Worm (Caenorhabditis elegans) whole organism, mixed stage, embryonic: ENCODE measurements around the gene T26H5.8.
A peak's percentile ranks its signal among the peaks of the same experiment; 100 is the strongest.

ENCODE experiments used
- M03D4.4 ChIP-seq: sonication (generic microtip); optimal IDR thresholded peaks from 2 replicates; lab custom pipeline; 2017; ENCODE audit warnings: mild to moderate bottlenecking, missing genetic modification characterization, missing compliant biosample characterization
- bed-3 ChIP-seq: fragments of 200-800 bp; sonication (Bioruptor generic); optimal IDR thresholded peaks from 3 replicates; lab custom pipeline; 2018; ENCODE audit warnings: mild to moderate bottlenecking, missing genetic modification characterization, moderate library complexity, missing compliant biosample characterization
- blmp-1 ChIP-seq: fragments of 150-350 bp; optimal IDR thresholded peaks from 2 replicates; lab custom pipeline; 2014; ENCODE audit warnings: missing biosample characterization, missing genetic modification characterization
- ceh-39 ChIP-seq: fragments of 150-350 bp; optimal IDR thresholded peaks from 2 replicates; lab custom pipeline; 2014; ENCODE audit warnings: missing biosample characterization, missing genetic modification characterization
- ceh-43 ChIP-seq: fragments of 200-800 bp; sonication (Bioruptor generic); optimal IDR thresholded peaks from 2 replicates; lab custom pipeline; 2018; ENCODE audit warnings: mild to moderate bottlenecking, missing genetic modification characterization, moderate library complexity, missing compliant biosample characterization
- ceh-83 ChIP-seq: fragments of 200-800 bp; sonication (Bioruptor generic); optimal IDR thresholded peaks from 2 replicates; lab custom pipeline; 2018; ENCODE audit warnings: mild to moderate bottlenecking, missing genetic modification characterization, missing compliant biosample characterization
- ces-1 ChIP-seq: fragments of 150-350 bp; optimal IDR thresholded peaks from 2 replicates; lab custom pipeline; 2014; ENCODE audit warnings: missing biosample characterization, missing genetic modification reagents, missing genetic modification characterization
- cnd-1 ChIP-seq: fragments of 200-800 bp; sonication (Bioruptor generic); optimal IDR thresholded peaks from 2 replicates; lab custom pipeline; 2018; ENCODE audit warnings: mild to moderate bottlenecking, missing genetic modification characterization, missing compliant biosample characterization
- drap-1 ChIP-seq: fragments of 200-800 bp; sonication (Bioruptor generic); optimal IDR thresholded peaks from 3 replicates; lab custom pipeline; 2018; ENCODE audit warnings: mild to moderate bottlenecking, missing genetic modification characterization, missing compliant biosample characterization
- elt-1 ChIP-seq: sonication (generic microtip); optimal IDR thresholded peaks from 2 replicates; lab custom pipeline; 2017; ENCODE audit warnings: missing genetic modification characterization, mild to moderate bottlenecking, missing compliant biosample characterization, antibody characterized with exemption, moderate library complexity, borderline replicate concordance; ENCODE audit not compliant: insufficient read depth
- elt-3 ChIP-seq: fragments of 150-350 bp; optimal IDR thresholded peaks from 2 replicates; lab custom pipeline; 2014; ENCODE audit warnings: missing biosample characterization, missing genetic modification characterization
- hlh-1 ChIP-seq: fragments of 150-350 bp; optimal IDR thresholded peaks from 2 replicates; lab custom pipeline; 2014; ENCODE audit warnings: missing biosample characterization, missing genetic modification reagents, missing genetic modification characterization
- lin-13 ChIP-seq: fragments of 150-350 bp; optimal IDR thresholded peaks from 2 replicates; lab custom pipeline; 2014; ENCODE audit warnings: missing biosample characterization, missing genetic modification characterization
- lin-32 ChIP-seq: fragments of 200-800 bp; sonication (Bioruptor generic); optimal IDR thresholded peaks from 2 replicates; lab custom pipeline; 2018; ENCODE audit warnings: mild to moderate bottlenecking, missing genetic modification characterization, missing compliant biosample characterization
- lsy-2 ChIP-seq: fragments of 150-350 bp; optimal IDR thresholded peaks from 2 replicates; lab custom pipeline; 2014; ENCODE audit warnings: missing biosample characterization, missing genetic modification characterization
- mab-5 ChIP-seq: fragments of 150-350 bp; optimal IDR thresholded peaks from 2 replicates; lab custom pipeline; 2014; ENCODE audit warnings: missing biosample characterization, missing genetic modification characterization
- mep-1 ChIP-seq: fragments of 150-350 bp; optimal IDR thresholded peaks from 2 replicates; lab custom pipeline; 2017; ENCODE audit warnings: missing biosample characterization, missing genetic modification reagents, missing genetic modification characterization, inconsistent platforms
- mls-2 ChIP-seq: sonication (generic microtip); optimal IDR thresholded peaks from 2 replicates; lab custom pipeline; 2016; ENCODE audit warnings: mild to moderate bottlenecking, missing genetic modification characterization, moderate library complexity, missing compliant biosample characterization
- nhr-12 ChIP-seq: fragments of 150-350 bp; optimal IDR thresholded peaks from 2 replicates; lab custom pipeline; 2014; ENCODE audit warnings: missing biosample characterization, missing genetic modification characterization
- nhr-2 ChIP-seq: fragments of 150-350 bp; optimal IDR thresholded peaks from 2 replicates; lab custom pipeline; 2014; ENCODE audit warnings: missing biosample characterization, missing genetic modification characterization
- nhr-237 ChIP-seq: fragments of 150-350 bp; optimal IDR thresholded peaks from 2 replicates; lab custom pipeline; 2014; ENCODE audit warnings: missing biosample characterization, missing genetic modification characterization
- nhr-28 ChIP-seq: fragments of 150-350 bp; optimal IDR thresholded peaks from 2 replicates; lab custom pipeline; 2014; ENCODE audit warnings: missing biosample characterization, missing genetic modification characterization
- nhr-76 ChIP-seq: sonication (generic microtip); optimal IDR thresholded peaks from 2 replicates; lab custom pipeline; 2017; ENCODE audit warnings: missing biosample characterization, missing genetic modification characterization
- snpc-4 ChIP-seq: fragments of 150-350 bp; optimal IDR thresholded peaks from 2 replicates; lab custom pipeline; 2014; ENCODE audit warnings: missing biosample characterization, missing genetic modification characterization
- sptf-1 ChIP-seq: sonication (generic microtip); optimal IDR thresholded peaks from 2 replicates; lab custom pipeline; 2017; ENCODE audit warnings: mild to moderate bottlenecking, missing genetic modification characterization, moderate library complexity, missing compliant biosample characterization
- tbx-8 ChIP-seq: fragments of 200-800 bp; sonication (Bioruptor generic); optimal IDR thresholded peaks from 2 replicates; lab custom pipeline; 2018; ENCODE audit warnings: mild to moderate bottlenecking, missing genetic modification characterization, moderate library complexity, missing compliant biosample characterization
- unc-120 ChIP-seq: sonication (generic microtip); optimal IDR thresholded peaks from 2 replicates; lab custom pipeline; 2017; ENCODE audit warnings: missing genetic modification characterization, missing compliant biosample characterization; ENCODE audit not compliant: poor library complexity, severe bottlenecking
- unc-39 ChIP-seq: fragments of 150-350 bp; optimal IDR thresholded peaks from 2 replicates; lab custom pipeline; 2014; ENCODE audit warnings: missing biosample characterization, missing genetic modification characterization
- unc-62 ChIP-seq: fragments of 150-350 bp; optimal IDR thresholded peaks from 2 replicates; lab custom pipeline; 2014; ENCODE audit warnings: missing biosample characterization, missing genetic modification reagents, missing genetic modification characterization
- zip-8 ChIP-seq: fragments of 150-350 bp; optimal IDR thresholded peaks from 2 replicates; lab custom pipeline; 2014; ENCODE audit warnings: missing biosample characterization, missing genetic modification characterization
- ztf-11 ChIP-seq: fragments of 150-350 bp; optimal IDR thresholded peaks from 2 replicates; lab custom pipeline; 2014; ENCODE audit warnings: missing biosample characterization, missing genetic modification characterization

Gene T26H5.8

ce11 chrV:15432457-15432856 is at the start of gene T26H5.8:
Gene T26H5.8 (minus strand): TSS chrV:15432726.
- TF ChIP-seq sptf-1 (no peak), nhr-2 (tag; lab: Kevin White, UChicago) (no peak), bed-3 (GFP tag; lab: Kevin White, UChicago) (no peak), cnd-1 (tag; lab: Kevin White, UChicago) (no peak)

- no peak for TF ChIP-seq bed-3 (GFP tag; lab: Kevin White, UChicago)
- TF ChIP-seq elt-1 (tag; lab: Kevin White, UChicago) = peak; percentile 61
- TF ChIP-seq, all 35 proteins: peak for 1
Observed at ce11 chrV:15481374-15481773, 48.8 kb upstream of the T26H5.8 start, which contains the start of gene nhr-150. Gene nhr-150 (minus strand): TSS chrV:15481465.

ce11 chrV:15480505-15481075 is 48.1 kb upstream of the T26H5.8 start:
- TF ChIP-seq unc-62 (GFP tag; lab: Kevin White, UChicago) (no peak), drap-1 (no peak), ztf-11 (tag; lab: Kevin White, UChicago) (no peak), unc-120 (tag; lab: Kevin White, UChicago) (no peak), nhr-2 (tag; lab: Kevin White, UChicago) (no peak), elt-3 (tag; lab: Kevin White, UChicago) (no peak), lin-13 (no peak), unc-39 (tag; lab: Kevin White, UChicago) (no peak), M03D4.4 (tag; lab: Kevin White, UChicago) (no peak), hlh-1 (tag; lab: Kevin White, UChicago) (no peak), ceh-43 (GFP tag; lab: Kevin White, UChicago) (no peak), ceh-83 (no peak), cnd-1 (tag; lab: Kevin White, UChicago) (no peak), snpc-4 (tag; lab: Kevin White, UChicago) (no peak)
- TF ChIP-seq, all 35 proteins: peak for 0

- TF ChIP-seq nhr-237 (tag; lab: Kevin White, UChicago) = no peak
- no peak for TF ChIP-seq bed-3 (GFP tag; lab: Kevin White, UChicago)
- TF ChIP-seq tbx-8 (GFP tag; lab: Kevin White, UChicago) = no peak
- no peak for TF ChIP-seq elt-3 (tag; lab: Kevin White, UChicago)
- TF ChIP-seq snpc-4 (tag; lab: Kevin White, UChicago) = no peak
- TF ChIP-seq lin-32 (GFP tag; lab: Kevin White, UChicago) = no peak
- TF ChIP-seq blmp-1 = no peak
- TF ChIP-seq unc-62 (GFP tag; lab: Kevin White, UChicago) = no peak
- TF ChIP-seq mls-2 = no peak
- no peak for TF ChIP-seq ceh-39 (tag; lab: Kevin White, UChicago)
- no peak for TF ChIP-seq elt-1 (tag; lab: Kevin White, UChicago)
- TF ChIP-seq nhr-76 (tag; lab: Kevin White, UChicago) = no peak
- TF ChIP-seq, all 35 proteins: peak for 0
Observed at ce11 chrV:15479825-15480224, 47.3 kb upstream of the T26H5.8 start.

- TF ChIP-seq nhr-28 (no peak), ceh-39 (tag; lab: Kevin White, UChicago) (no peak), mls-2 (no peak), elt-3 (tag; lab: Kevin White, UChicago) (no peak), mep-1 (tag; lab: Kevin White, UChicago) (no peak), nhr-2 (tag; lab: Kevin White, UChicago) (no peak)
- TF ChIP-seq, all 35 proteins: peak for 0
Observed at ce11 chrV:15479107-15479506, 46.6 kb upstream of the T26H5.8 start.

- TF ChIP-seq zip-8 (tag; lab: Kevin White, UChicago) = no peak
- no peak for TF ChIP-seq nhr-28
- TF ChIP-seq nhr-12 (tag; lab: Kevin White, UChicago) = no peak
- no peak for TF ChIP-seq bed-3 (GFP tag; lab: Kevin White, UChicago)
- no peak for TF ChIP-seq nhr-237 (tag; lab: Kevin White, UChicago)
- TF ChIP-seq drap-1 = no peak
- no peak for TF ChIP-seq M03D4.4 (tag; lab: Kevin White, UChicago)
- TF ChIP-seq mab-5 (tag; lab: Kevin White, UChicago) = no peak
- TF ChIP-seq ceh-83 = no peak
- TF ChIP-seq ces-1 (GFP tag; lab: Kevin White, UChicago) = no peak
- no peak for TF ChIP-seq lsy-2 (tag; lab: Kevin White, UChicago)
- TF ChIP-seq lin-32 (GFP tag; lab: Kevin White, UChicago) = no peak
- TF ChIP-seq elt-1 (tag; lab: Kevin White, UChicago) = no peak
- no peak for TF ChIP-seq unc-62 (GFP tag; lab: Kevin White, UChicago)
- TF ChIP-seq nhr-2 (tag; lab: Kevin White, UChicago) = no peak
- no peak for TF ChIP-seq ceh-39 (tag; lab: Kevin White, UChicago)
Observed at ce11 chrV:15478597-15478996, 46.1 kb upstream of the T26H5.8 start, which contains the start of gene C06B8.2. Gene C06B8.2 (minus strand): TSS chrV:15478749.
